Worm (Caenorhabditis elegans): ENCODE results near the gene T22B7.22.

- TF ChIP-seq snpc-4 (GFP tag; optimal IDR thresholded peaks at IDR 0.05) (no peak), snpc-4 (tag; optimal IDR thresholded peaks at IDR 0.05) (no peak), F33H1.4 (GFP tag; IDR thresholded peaks at IDR 0.05) (no peak), cebp-1 (GFP tag; IDR thresholded peaks at IDR 0.05) (no peak), cebp-1 (tag; optimal IDR thresholded peaks at IDR 0.05) (no peak), dpl-1 (GFP tag; optimal IDR thresholded peaks at IDR 0.05) (no peak), ztf-25 (GFP tag; IDR thresholded peaks at IDR 0.05) (no peak), fkh-3 (tag; optimal IDR thresholded peaks at IDR 0.05) (no peak), lir-1 (GFP tag; conservative IDR thresholded peaks at IDR 0.05) (no peak), Y53F4B.3 (GFP tag; IDR thresholded peaks at IDR 0.05) (no peak)
These were observed 26.3 kb downstream of the T22B7.22 start, which contains the start of gene set-20 for ce11 chrX:5686065-5686464.
